Fruit fly (Drosophila melanogaster) whole organism, adult: ENCODE results near the gene dcma.

Source experiments
- CG11617 ChIP-seq: fragments of 200-800 bp; sonication (Bioruptor generic); optimal IDR thresholded peaks from 2 replicates; lab custom pipeline; 2017; ENCODE audit warnings: mild to moderate bottlenecking, missing biosample characterization, missing genetic modification reagents, missing genetic modification characterization
- CG12768 ChIP-seq: fragments of 200-800 bp; sonication (Bioruptor generic); optimal IDR thresholded peaks from 2 replicates; lab custom pipeline; 2017; ENCODE audit warnings: missing biosample characterization, missing genetic modification characterization, mild to moderate bottlenecking, moderate library complexity, missing genetic modification reagents
- CG14711 ChIP-seq: fragments of 200-800 bp; sonication (Bioruptor generic); optimal IDR thresholded peaks from 2 replicates; lab custom pipeline; 2018; ENCODE audit warnings: missing biosample characterization, mild to moderate bottlenecking, missing genetic modification characterization, moderate library complexity
- CG1620 ChIP-seq: fragments of 200-800 bp; sonication (Bioruptor generic); optimal IDR thresholded peaks from 2 replicates; lab custom pipeline; 2016; ENCODE audit warnings: missing biosample characterization, missing genetic modification characterization
- CG5204 ChIP-seq: fragments of 200-800 bp; sonication (Bioruptor generic); optimal IDR thresholded peaks from 2 replicates; lab custom pipeline; 2016; ENCODE audit warnings: missing biosample characterization, missing genetic modification characterization
- CG7045 ChIP-seq: fragments of 200-800 bp; sonication (Bioruptor generic); optimal IDR thresholded peaks from 2 replicates; lab custom pipeline; 2017; ENCODE audit warnings: missing biosample characterization, mild to moderate bottlenecking, missing genetic modification characterization
- CG7101 ChIP-seq: fragments of 200-800 bp; sonication (Bioruptor generic); optimal IDR thresholded peaks from 2 replicates; lab custom pipeline; 2018; ENCODE audit warnings: missing biosample characterization, mild to moderate bottlenecking, missing genetic modification characterization, moderate library complexity
- Clk ChIP-seq: fragments of 200-800 bp; sonication (Bioruptor generic); optimal IDR thresholded peaks from 2 replicates; lab custom pipeline; 2017; ENCODE audit warnings: missing biosample characterization, missing genetic modification characterization
- Crg-1 ChIP-seq: fragments of 200-800 bp; sonication (Bioruptor generic); optimal IDR thresholded peaks from 2 replicates; lab custom pipeline; 2016; ENCODE audit warnings: missing biosample characterization, missing genetic modification characterization
- Hr96 ChIP-seq: fragments of 200-800 bp; sonication (Bioruptor generic); optimal IDR thresholded peaks from 2 replicates; lab custom pipeline; 2016; ENCODE audit warnings: missing biosample characterization, missing genetic modification characterization
- bab1 ChIP-seq: fragments of 200-800 bp; sonication (Bioruptor generic); optimal IDR thresholded peaks from 3 replicates; lab custom pipeline; 2019; ENCODE audit warnings: missing biosample characterization, mild to moderate bottlenecking, missing genetic modification characterization, moderate library complexity
- cic ChIP-seq: fragments of 200-800 bp; sonication (Bioruptor generic); optimal IDR thresholded peaks from 2 replicates; lab custom pipeline; 2017; ENCODE audit warnings: missing biosample characterization, mild to moderate bottlenecking, missing genetic modification characterization, moderate library complexity
- cnc ChIP-seq, 2 experiments: fragments of >200 bp; optimal IDR thresholded peaks; 2 replicates each; lab custom pipeline; 2017
- kay ChIP-seq: fragments of 200-800 bp; sonication (Bioruptor generic); peaks from one replicate; lab custom pipeline; 2016; ENCODE audit warnings: missing biosample characterization, missing genetic modification characterization, borderline replicate concordance
- ovo ChIP-seq: fragments of 200-800 bp; sonication (Bioruptor generic); optimal IDR thresholded peaks from 2 replicates; lab custom pipeline; 2016; ENCODE audit warnings: missing biosample characterization, missing genetic modification characterization
- pad ChIP-seq: fragments of 200-800 bp; sonication (Bioruptor generic); optimal IDR thresholded peaks from 3 replicates; lab custom pipeline; 2017; ENCODE audit warnings: missing biosample characterization, missing genetic modification characterization, mild to moderate bottlenecking, moderate library complexity, missing genetic modification reagents
- tj ChIP-seq: fragments of 200-800 bp; sonication (Bioruptor generic); optimal IDR thresholded peaks from 3 replicates; lab custom pipeline; 2017; ENCODE audit warnings: missing biosample characterization, mild to moderate bottlenecking, missing genetic modification characterization, moderate library complexity
- toe ChIP-seq: fragments of 200-800 bp; sonication (Bioruptor generic); optimal IDR thresholded peaks from 2 replicates; lab custom pipeline; 2016; ENCODE audit warnings: missing biosample characterization, missing genetic modification characterization

The dcma gene

dm6 chr2L:4734358-4734757 lies 39.8 kb downstream of the dcma start, which contains the start of gene CG15631:
Gene CG15631, minus strand, starts transcription at chr2L:4734458.
- TF ChIP-seq CG12768 (GFP tag; lab: Kevin White, UChicago) (no peak), CG1620 (no peak), pad (GFP tag; lab: Kevin White, UChicago) (no peak), toe (GFP tag; lab: Kevin White, UChicago) (no peak), Hr96 (GFP tag; lab: Kevin White, UChicago) (no peak), CG14711 (tag; lab: Kevin White, UChicago) (no peak), tj (GFP tag; lab: Kevin White, UChicago) (no peak), bab1 (GFP tag; lab: Kevin White, UChicago) (no peak), CG11617 (no peak), CG7101 (tag; lab: Kevin White, UChicago) (no peak), CG5204 (GFP tag; lab: Kevin White, UChicago) (no peak), Crg-1 (GFP tag; lab: Kevin White, UChicago) (no peak), kay (GFP tag; lab: Kevin White, UChicago) (no peak), cnc (optimal IDR thresholded peaks at IDR 0.05; lab: Kevin White, UChicago) (no peak), Clk (GFP tag; lab: Kevin White, UChicago) (no peak), ovo (GFP tag; lab: Kevin White, UChicago) (no peak), CG7045 (GFP tag; lab: Kevin White, UChicago) (no peak), cic (GFP tag; lab: Kevin White, UChicago) (no peak)

- no peak for TF ChIP-seq Hr96 (GFP tag; lab: Kevin White, UChicago)
Measured at dm6 chr2L:4762595-4762994, 68.1 kb downstream of the dcma start, which contains the start of gene CG42523. Gene CG42523, plus strand, starts transcription at chr2L:4762895.
